Worm (Caenorhabditis elegans) whole organism, L4 larva: ENCODE measurements around the gene Y39A1A.21.

Experiments used
- F26F4.8 ChIP-seq: fragments of 200-800 bp; sonication (Bioruptor generic); conservative IDR thresholded peaks from 2 replicates; pipeline ENCODE4 v1.3.6; 2022; ENCODE audit warnings: missing genetic modification characterization, missing compliant biosample characterization
- F44E2.7 ChIP-seq: fragments of 200-800 bp; sonication (Bioruptor generic); IDR thresholded peaks from 2 replicates; pipeline ENCODE4 v2.1.2; 2022; ENCODE audit warnings: missing genetic modification characterization, missing compliant biosample characterization
- F49E8.2 ChIP-seq: sonication (generic microtip); optimal IDR thresholded peaks from 2 replicates; lab custom pipeline; 2016; ENCODE audit warnings: missing compliant biosample characterization, mild to moderate bottlenecking, missing genetic modification characterization, borderline replicate concordance
- R02D3.7 ChIP-seq: fragments of 150-350 bp; sonication (generic microtip); optimal IDR thresholded peaks from 3 replicates; lab custom pipeline; 2014; ENCODE audit warnings: missing biosample characterization, missing genetic modification characterization
- T20F7.1 ChIP-seq: fragments of 200-800 bp; sonication (Bioruptor generic); optimal IDR thresholded peaks from 2 replicates; lab custom pipeline; 2018; ENCODE audit warnings: mild to moderate bottlenecking, missing genetic modification characterization, missing compliant biosample characterization
- T26A8.4 ChIP-seq: fragments of 200-800 bp; sonication (Bioruptor generic); IDR thresholded peaks from 2 replicates; pipeline ENCODE4 v1.3.6; 2022; ENCODE audit warnings: missing genetic modification characterization, missing compliant biosample characterization
- Y5F2A.4 ChIP-seq: fragments of 200-800 bp; sonication (Bioruptor generic); optimal IDR thresholded peaks from 2 replicates; lab custom pipeline; 2018; ENCODE audit warnings: mild to moderate bottlenecking, missing genetic modification characterization, missing compliant biosample characterization
- ZK546.5 ChIP-seq, 2 experiments: sonication (generic microtip); optimal IDR thresholded peaks; 2 replicates each; lab custom pipeline; 2017; ENCODE audit warnings: missing biosample characterization in 2 of 2, missing genetic modification characterization in 2 of 2
- aha-1 ChIP-seq: fragments of 150-350 bp; peaks from one replicate; lab custom pipeline; 2014; ENCODE audit warnings: missing biosample characterization, missing genetic modification characterization
- ama-1 ChIP-seq: fragments of 150-350 bp; optimal IDR thresholded peaks from 2 replicates; lab custom pipeline; 2014; ENCODE audit warnings: inconsistent platforms, mixed read lengths
- arid-1 ChIP-seq: fragments of 200-800 bp; sonication (Bioruptor generic); conservative IDR thresholded peaks from 2 replicates; pipeline ENCODE4 v1.3.6; 2022; ENCODE audit warnings: missing genetic modification reagents, missing genetic modification characterization, missing compliant biosample characterization
- attf-4 ChIP-seq: sonication (generic microtip); optimal IDR thresholded peaks from 3 replicates; lab custom pipeline; 2017; ENCODE audit warnings: missing biosample characterization, missing genetic modification characterization
- ceh-20 ChIP-seq: fragments of 200-800 bp; sonication (Bioruptor generic); IDR thresholded peaks from 2 replicates; pipeline ENCODE4 v1.3.6; 2022; ENCODE audit warnings: missing genetic modification reagents, missing genetic modification characterization, missing compliant biosample characterization
- ceh-44 ChIP-seq: fragments of 200-800 bp; sonication (Bioruptor generic); IDR thresholded peaks from 2 replicates; pipeline ENCODE4 v1.3.6; 2022; ENCODE audit warnings: missing genetic modification reagents, missing genetic modification characterization, missing compliant biosample characterization
- cey-2 ChIP-seq: sonication (generic microtip); optimal IDR thresholded peaks from 3 replicates; lab custom pipeline; 2017; ENCODE audit warnings: missing genetic modification characterization, mild to moderate bottlenecking, missing compliant biosample characterization, antibody characterized with exemption, borderline replicate concordance; ENCODE audit not compliant: insufficient read depth
- ctbp-1 ChIP-seq: fragments of 200-800 bp; sonication (Bioruptor generic); IDR thresholded peaks from 2 replicates; pipeline ENCODE4 v1.3.6; 2022; ENCODE audit warnings: missing genetic modification reagents, missing genetic modification characterization, missing compliant biosample characterization
- dmd-6 ChIP-seq: fragments of 200-800 bp; sonication (Bioruptor generic); IDR thresholded peaks from 2 replicates; pipeline ENCODE4 v1.3.6; 2022; ENCODE audit warnings: missing genetic modification reagents, missing genetic modification characterization, missing compliant biosample characterization
- dmd-8 ChIP-seq: fragments of 200-800 bp; sonication (Bioruptor generic); IDR thresholded peaks from 2 replicates; pipeline ENCODE4 v1.3.6; 2022; ENCODE audit warnings: missing genetic modification characterization, missing compliant biosample characterization
- dve-1 ChIP-seq: sonication (generic microtip); optimal IDR thresholded peaks from 2 replicates; lab custom pipeline; 2017; ENCODE audit warnings: antibody characterized with exemption, mild to moderate bottlenecking, missing genetic modification characterization, missing compliant biosample characterization; ENCODE audit not compliant: insufficient read depth
- egl-43 ChIP-seq: fragments of 200-800 bp; sonication (Bioruptor generic); IDR thresholded peaks from 2 replicates; pipeline ENCODE4 v1.3.6; 2022; ENCODE audit warnings: missing genetic modification reagents, missing genetic modification characterization, missing compliant biosample characterization
- fos-1 ChIP-seq: fragments of 150-350 bp; optimal IDR thresholded peaks from 2 replicates; lab custom pipeline; 2014; ENCODE audit warnings: missing biosample characterization, missing genetic modification characterization
- jun-1 ChIP-seq: fragments of 150-350 bp; optimal IDR thresholded peaks from 2 replicates; lab custom pipeline; 2014; ENCODE audit warnings: missing biosample characterization, missing genetic modification reagents, missing genetic modification characterization
- lin-1 ChIP-seq: fragments of 200-800 bp; sonication (Bioruptor generic); IDR thresholded peaks from 2 replicates; pipeline ENCODE4 v1.3.6; 2022; ENCODE audit warnings: missing genetic modification reagents, missing genetic modification characterization, missing compliant biosample characterization
- lin-15B ChIP-seq: fragments of 150-350 bp; sonication (generic microtip); optimal IDR thresholded peaks from 3 replicates; lab custom pipeline; 2014; ENCODE audit warnings: missing biosample characterization, missing genetic modification characterization
- lin-38 ChIP-seq: fragments of 200-800 bp; sonication (Bioruptor generic); IDR thresholded peaks from 2 replicates; pipeline ENCODE4 v1.3.6; 2022; ENCODE audit warnings: missing genetic modification reagents, missing genetic modification characterization, missing compliant biosample characterization
- lin-39 ChIP-seq: fragments of 150-350 bp; optimal IDR thresholded peaks from 2 replicates; lab custom pipeline; 2014; ENCODE audit warnings: missing biosample characterization, missing genetic modification reagents, missing genetic modification characterization
- lsy-2 ChIP-seq, 2 experiments: fragments of 150-350 bp in 1 of 2; sonication (generic microtip) in 1 of 2; optimal IDR thresholded peaks; 2 replicates each; lab custom pipeline; 2014 to 2017; ENCODE audit warnings: missing biosample characterization in 2 of 2, missing genetic modification characterization in 2 of 2
- madf-5 ChIP-seq, 2 experiments: fragments of 200-800 bp; sonication (Bioruptor generic); IDR thresholded peaks; 2 replicates each; pipeline ENCODE4 v1.3.6; 2022; ENCODE audit warnings: missing compliant biosample characterization in 2 of 2, missing genetic modification characterization in 2 of 2
- mdl-1 ChIP-seq, 2 experiments: fragments of 150-350 bp in 1 of 2; sonication (generic microtip) in 1 of 2; optimal IDR thresholded peaks; 2 replicates each; lab custom pipeline; 2014 to 2017; ENCODE audit warnings: missing biosample characterization in 2 of 2, missing genetic modification characterization in 2 of 2
- mdt-29 ChIP-seq: fragments of 200-800 bp; sonication (Bioruptor generic); IDR thresholded peaks from 2 replicates; pipeline ENCODE4 v1.3.6; 2022; ENCODE audit warnings: missing genetic modification reagents, missing genetic modification characterization, missing compliant biosample characterization
- mes-2 ChIP-seq: sonication (generic microtip); optimal IDR thresholded peaks from 2 replicates; lab custom pipeline; 2016; ENCODE audit warnings: missing genotype, mild to moderate bottlenecking, missing genetic modification characterization, missing compliant biosample characterization; ENCODE audit not compliant: poor library complexity, severe bottlenecking
- mxl-2 ChIP-seq: fragments of 200-800 bp; sonication (Bioruptor generic); conservative IDR thresholded peaks from 2 replicates; pipeline ENCODE4 v1.3.6; 2022; ENCODE audit warnings: missing genetic modification reagents, missing genetic modification characterization, missing compliant biosample characterization
- nhr-102 ChIP-seq: sonication (generic microtip); optimal IDR thresholded peaks from 2 replicates; lab custom pipeline; 2016; ENCODE audit warnings: mild to moderate bottlenecking, missing genetic modification characterization, moderate library complexity, missing compliant biosample characterization
- nhr-111 ChIP-seq: fragments of 200-800 bp; sonication (Bioruptor generic); optimal IDR thresholded peaks from 2 replicates; lab custom pipeline; 2018; ENCODE audit warnings: mild to moderate bottlenecking, missing genetic modification characterization, missing compliant biosample characterization
- nhr-237 ChIP-seq: sonication (generic microtip); optimal IDR thresholded peaks from 2 replicates; lab custom pipeline; 2017; ENCODE audit warnings: missing biosample characterization, missing genetic modification characterization
- nhr-76 ChIP-seq: fragments of 150-350 bp; optimal IDR thresholded peaks from 2 replicates; lab custom pipeline; 2014; ENCODE audit warnings: missing biosample characterization, missing genetic modification characterization
- nhr-77 ChIP-seq: fragments of 150-350 bp; optimal IDR thresholded peaks from 2 replicates; lab custom pipeline; 2014; ENCODE audit warnings: missing biosample characterization, missing genetic modification characterization
- pha-4 ChIP-seq, 2 experiments: fragments of 150-350 bp in 1 of 2; fragments of 200-800 bp in 1 of 2; sonication (Bioruptor generic) in 1 of 2; IDR thresholded peaks in 1 of 2; optimal IDR thresholded peaks in 1 of 2; 2 replicates each; pipeline versions ENCODE4 v1.3.6 to Lab custom; 2014 to 2022; ENCODE audit warnings: missing genetic modification characterization in 2 of 2, missing genetic modification reagents in 2 of 2, missing biosample characterization in 1 of 2, missing compliant biosample characterization in 1 of 2
- pqm-1 ChIP-seq: sonication (generic microtip); optimal IDR thresholded peaks from 2 replicates; lab custom pipeline; 2017; ENCODE audit warnings: missing biosample characterization, missing genetic modification characterization
- rbr-2 ChIP-seq: sonication (generic microtip); optimal IDR thresholded peaks from 2 replicates; lab custom pipeline; 2016; ENCODE audit warnings: missing genotype, missing genetic modification characterization, missing compliant biosample characterization
- saeg-2 ChIP-seq: fragments of 200-800 bp; sonication (Bioruptor generic); IDR thresholded peaks from 2 replicates; pipeline ENCODE4 v1.3.6; 2022; ENCODE audit warnings: missing genetic modification reagents, missing genetic modification characterization, missing compliant biosample characterization
- skn-1 ChIP-seq: fragments of 150-350 bp; optimal IDR thresholded peaks from 2 replicates; lab custom pipeline; 2014; ENCODE audit warnings: missing biosample characterization, missing genetic modification characterization
- snpc-1.2 ChIP-seq: fragments of 200-800 bp; sonication (Bioruptor generic); IDR thresholded peaks from 2 replicates; pipeline ENCODE4 v1.3.6; 2022; ENCODE audit warnings: missing genetic modification reagents, missing genetic modification characterization, missing compliant biosample characterization
- spr-3 ChIP-seq: fragments of 200-800 bp; sonication (Bioruptor generic); optimal IDR thresholded peaks from 2 replicates; lab custom pipeline; 2018; ENCODE audit warnings: mild to moderate bottlenecking, missing genetic modification characterization, missing compliant biosample characterization
- tag-97 ChIP-seq: fragments of 200-800 bp; sonication (Bioruptor generic); IDR thresholded peaks from 2 replicates; pipeline ENCODE4 v1.3.6; 2022; ENCODE audit warnings: missing genetic modification characterization, missing compliant biosample characterization
- unc-39 ChIP-seq: sonication (generic microtip); optimal IDR thresholded peaks from 2 replicates; lab custom pipeline; 2017; ENCODE audit warnings: missing biosample characterization, missing genetic modification characterization
- unc-62 ChIP-seq, 3 experiments: fragments of 150-350 bp in 1 of 3; sonication (generic microtip); optimal IDR thresholded peaks in 2 of 3; peaks in 1 of 3; 1 replicate in 1 of 3; 2 replicates in 2 of 3; lab custom pipeline; 2014 to 2017; ENCODE audit warnings: missing biosample characterization in 3 of 3, missing genetic modification characterization in 3 of 3, missing genetic modification reagents in 3 of 3, missing genotype in 1 of 3
- vab-7 ChIP-seq: fragments of 200-800 bp; sonication (Bioruptor generic); IDR thresholded peaks from 2 replicates; pipeline ENCODE4 v1.3.6; 2022; ENCODE audit warnings: missing genetic modification reagents, missing genetic modification characterization, missing compliant biosample characterization
- zag-1 ChIP-seq: fragments of 150-350 bp; optimal IDR thresholded peaks from 2 replicates; lab custom pipeline; 2014; ENCODE audit warnings: missing biosample characterization, missing genetic modification characterization
- ztf-7 ChIP-seq: fragments of 150-350 bp; optimal IDR thresholded peaks from 2 replicates; lab custom pipeline; 2014; ENCODE audit warnings: missing biosample characterization, missing genetic modification characterization

Y39A1A.21 gene

ce11 chrIII:10711192-10711673, 4.4 kb upstream of the Y39A1A.21 start, which contains the start of gene W09D10.5 (continued):
- TF ChIP-seq pqm-1 (tag; lab: Kevin White, UChicago) (peak; percentile 66), aha-1 (tag; lab: Kevin White, UChicago) (peak; percentile 91), vab-7 (no peak), lin-38 (GFP tag; lab: Robert Waterston, UW) (peak; percentile 44), dmd-8 (GFP tag; lab: Robert Waterston, UW) (no peak), dmd-6 (GFP tag; lab: Robert Waterston, UW) (peak; percentile 51; the same call in 1 of the 2 replicates), nhr-76 (tag; lab: Kevin White, UChicago) (no peak), jun-1 (tag; lab: Kevin White, UChicago) (no peak), zag-1 (tag; lab: Kevin White, UChicago) (no peak), nhr-102 (tag; lab: Kevin White, UChicago) (peak; percentile 9), F26F4.8 (peak; percentile 56; the same call in 1 of the 2 replicates), lin-39 (tag; lab: Kevin White, UChicago) (no peak), T20F7.1 (GFP tag; lab: Kevin White, UChicago) (no peak), nhr-237 (no peak), mdt-29 (GFP tag; lab: Robert Waterston, UW) (0 out of 2 replicates have a peak, but pooled peaks have one; percentile 5), snpc-1.2 (GFP tag; lab: Robert Waterston, UW) (peak; percentile 59; the same call in 1 of the 2 replicates), dve-1 (tag; lab: Kevin White, UChicago) (peak; percentile 67), ceh-20 (GFP tag; lab: Robert Waterston, UW) (no peak), lin-1 (GFP tag; lab: Robert Waterston, UW) (0 out of 2 replicates have a peak, but pooled peaks have one; percentile 14), R02D3.7 (tag; lab: Kevin White, UChicago) (no peak), unc-62 (GFP tag; optimal IDR thresholded peaks at IDR 0.05 in 1 of 2; lab: Kevin White, UChicago) (peak in 1 of 2 experiments; percentile 62), unc-62 (tag; optimal IDR thresholded peaks at IDR 0.05; lab: Kevin White, UChicago) (no peak), mxl-2 (GFP tag; lab: Robert Waterston, UW) (no peak), skn-1 (no peak), T26A8.4 (GFP tag; lab: Robert Waterston, UW) (peak; percentile 55), attf-4 (tag; lab: Kevin White, UChicago) (no peak), lin-15B (tag; lab: Kevin White, UChicago) (no peak), arid-1 (0 out of 2 replicates have a peak, but pooled peaks have one; percentile 43), pha-4 (GFP tag; IDR thresholded peaks at IDR 0.05; lab: Robert Waterston, UW) (0 out of 2 replicates have a peak, but pooled peaks have one; percentile 44), pha-4 (tag; optimal IDR thresholded peaks at IDR 0.05; lab: Kevin White, UChicago) (no peak), spr-3 (GFP tag; lab: Kevin White, UChicago) (no peak), ctbp-1 (GFP tag; lab: Robert Waterston, UW) (0 out of 2 replicates have a peak, but pooled peaks have one; percentile 39), nhr-77 (no peak), madf-5 (GFP tag; IDR thresholded peaks at IDR 0.05; lab: Robert Waterston, UW) (peak in 1 of 2 experiments; percentile 85; a peak in 1 of 4 replicates), saeg-2 (GFP tag; lab: Robert Waterston, UW) (no peak), nhr-111 (GFP tag; lab: Kevin White, UChicago) (no peak), ama-1 (lab: Kevin White, UChicago) (peak; percentile 84), mes-2 (tag; lab: Kevin White, UChicago) (peak; percentile 41), F44E2.7 (GFP tag; lab: Robert Waterston, UW) (no peak), F49E8.2 (no peak), ceh-44 (GFP tag; lab: Robert Waterston, UW) (no peak), cey-2 (no peak), ztf-7 (no peak), fos-1 (tag; lab: Kevin White, UChicago) (no peak), ZK546.5 (tag; optimal IDR thresholded peaks at IDR 0.05; lab: Kevin White, UChicago) (no peak), Y5F2A.4 (GFP tag; lab: Kevin White, UChicago) (no peak), lsy-2 (tag; optimal IDR thresholded peaks at IDR 0.05; lab: Kevin White, UChicago) (peak in 1 of 2 experiments; percentile 28), egl-43 (GFP tag; lab: Robert Waterston, UW) (no peak), rbr-2 (tag; lab: Kevin White, UChicago) (no peak), mdl-1 (tag; optimal IDR thresholded peaks at IDR 0.05; lab: Kevin White, UChicago) (no peak), unc-39 (tag; lab: Kevin White, UChicago) (no peak), tag-97 (GFP tag; lab: Robert Waterston, UW) (no peak)
